Worm (Caenorhabditis elegans): ENCODE data around the gene byn-1.

DNA sequence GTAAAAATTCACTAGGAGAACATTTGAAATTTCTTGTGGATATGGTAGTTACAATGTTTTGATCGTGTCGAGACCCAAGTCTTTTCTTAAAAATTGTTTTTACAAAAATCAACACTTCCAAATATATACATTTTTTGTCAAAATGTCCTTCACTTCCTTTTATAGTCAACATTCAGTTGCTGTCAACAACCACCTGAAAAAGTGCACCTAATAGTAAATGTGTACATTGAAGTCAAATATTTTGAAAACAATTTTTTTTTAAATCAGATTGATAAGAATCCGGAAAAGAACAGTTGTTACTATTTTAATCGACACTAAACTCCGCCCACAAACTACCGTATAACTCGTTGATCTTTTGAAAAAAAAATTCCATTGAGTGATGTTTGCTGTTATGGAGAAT lies 36.1 kb upstream of the byn-1 start:
- TF ChIP-seq tbx-7 (tag; optimal IDR thresholded peaks at IDR 0.05) (no peak), pha-4 (tag; optimal IDR thresholded peaks at IDR 0.05) (no peak), ceh-2 (tag; optimal IDR thresholded peaks at IDR 0.05) (no peak), unc-86 (tag; optimal IDR thresholded peaks at IDR 0.05) (no peak)
